Fruit fly (Drosophila melanogaster): ENCODE results near the gene ATP8B.

DNA sequence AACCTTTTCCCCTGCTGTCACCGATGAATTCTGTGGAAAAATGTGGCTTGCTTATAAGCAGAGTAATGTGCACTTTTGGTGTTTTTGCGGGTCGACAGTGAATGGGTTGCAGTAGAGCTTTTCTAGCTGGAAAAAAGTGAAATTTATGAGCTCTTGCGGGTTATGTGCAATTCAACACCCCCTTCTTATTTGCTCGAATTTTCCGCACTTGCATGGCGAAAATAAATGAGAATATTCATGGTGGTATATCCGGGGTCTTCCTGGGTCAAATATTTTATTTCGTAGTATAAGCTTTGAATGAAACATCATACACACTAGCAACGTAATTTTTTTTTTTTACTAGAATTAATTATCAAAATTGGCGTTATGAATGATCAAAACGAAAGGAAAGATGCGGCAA, 50.2 kb downstream of the ATP8B start, which contains the start of gene CG14736:
- TF ChIP-seq Hr96 (GFP tag; optimal IDR thresholded peaks at IDR 0.05) (no peak), ovo (GFP tag; optimal IDR thresholded peaks at IDR 0.05) (no peak), Clk (GFP tag; optimal IDR thresholded peaks at IDR 0.05) (no peak), cnc (optimal IDR thresholded peaks at IDR 0.05) (no peak), bab1 (GFP tag; optimal IDR thresholded peaks at IDR 0.05) (no peak)

Data from whole organism, adult.